Worm (Caenorhabditis elegans) whole organism, late embryonic: ENCODE data around the gene rars-2.

Experiments
- K02D7.2 ChIP-seq: sonication (generic microtip); optimal IDR thresholded peaks from 2 replicates; lab custom pipeline; 2017; ENCODE audit warnings: mild to moderate bottlenecking, missing genetic modification characterization, missing compliant biosample characterization
- T23F11.4 ChIP-seq: fragments of 200-800 bp; sonication (Bioruptor generic); optimal IDR thresholded peaks from 2 replicates; lab custom pipeline; 2018; ENCODE audit warnings: mild to moderate bottlenecking, missing genetic modification characterization, missing compliant biosample characterization
- Y22D7AL.16 ChIP-seq: sonication (generic microtip); optimal IDR thresholded peaks from 2 replicates; lab custom pipeline; 2016; ENCODE audit warnings: missing genetic modification characterization, missing compliant biosample characterization
- ahr-1 ChIP-seq: sonication (generic microtip); optimal IDR thresholded peaks from 2 replicates; lab custom pipeline; 2016; ENCODE audit warnings: missing genetic modification characterization, missing compliant biosample characterization
- ceh-14 ChIP-seq: sonication (generic microtip); optimal IDR thresholded peaks from 2 replicates; lab custom pipeline; 2016; ENCODE audit warnings: missing genotype, missing genetic modification characterization, missing compliant biosample characterization
- ceh-18 ChIP-seq: sonication (generic microtip); optimal IDR thresholded peaks from 2 replicates; lab custom pipeline; 2016; ENCODE audit warnings: missing genetic modification characterization, missing compliant biosample characterization
- ceh-19 ChIP-seq: fragments of 200-800 bp; sonication (Bioruptor generic); optimal IDR thresholded peaks from 2 replicates; lab custom pipeline; 2018; ENCODE audit warnings: mild to moderate bottlenecking, missing genetic modification characterization, missing compliant biosample characterization
- ceh-2 ChIP-seq: sonication (generic microtip); optimal IDR thresholded peaks from 2 replicates; lab custom pipeline; 2016; ENCODE audit warnings: missing genotype, missing genetic modification characterization, missing compliant biosample characterization
- ceh-30 ChIP-seq: fragments of 150-350 bp; optimal IDR thresholded peaks from 2 replicates; lab custom pipeline; 2014; ENCODE audit warnings: missing biosample characterization, missing genetic modification characterization
- ceh-31 ChIP-seq: sonication (generic microtip); optimal IDR thresholded peaks from 2 replicates; lab custom pipeline; 2016; ENCODE audit warnings: missing genetic modification characterization, missing compliant biosample characterization
- ceh-34 ChIP-seq: sonication (generic microtip); optimal IDR thresholded peaks from 2 replicates; lab custom pipeline; 2016; ENCODE audit warnings: mild to moderate bottlenecking, missing genetic modification characterization, missing compliant biosample characterization
- ceh-45 ChIP-seq: fragments of 200-800 bp; sonication (Bioruptor generic); IDR thresholded peaks from 2 replicates; pipeline ENCODE4 v1.3.6; 2022; ENCODE audit warnings: missing genetic modification reagents, missing genetic modification characterization, missing compliant biosample characterization
- ceh-48 ChIP-seq: sonication (generic microtip); optimal IDR thresholded peaks from 2 replicates; lab custom pipeline; 2016; ENCODE audit warnings: missing genetic modification characterization, inconsistent platforms, missing compliant biosample characterization
- ceh-6 ChIP-seq: fragments of 200-800 bp; sonication (Bioruptor generic); optimal IDR thresholded peaks from 2 replicates; lab custom pipeline; 2018; ENCODE audit warnings: mild to moderate bottlenecking, missing genetic modification characterization, missing compliant biosample characterization
- ceh-9 ChIP-seq: sonication (generic microtip); optimal IDR thresholded peaks from 2 replicates; lab custom pipeline; 2016; ENCODE audit warnings: mild to moderate bottlenecking, missing genetic modification characterization, inconsistent platforms, missing compliant biosample characterization
- che-1 ChIP-seq: sonication (generic microtip); optimal IDR thresholded peaks from 2 replicates; lab custom pipeline; 2016; ENCODE audit warnings: mild to moderate bottlenecking, missing genetic modification characterization, missing compliant biosample characterization
- dmd-4 ChIP-seq: sonication (generic microtip); optimal IDR thresholded peaks from 2 replicates; lab custom pipeline; 2016; ENCODE audit warnings: borderline replicate concordance, missing genetic modification characterization, missing compliant biosample characterization
- elt-2 ChIP-seq: sonication (generic microtip); optimal IDR thresholded peaks from 2 replicates; lab custom pipeline; 2016; ENCODE audit warnings: missing genetic modification reagents, missing genetic modification characterization, missing compliant biosample characterization
- elt-4 ChIP-seq: sonication (generic microtip); optimal IDR thresholded peaks from 2 replicates; lab custom pipeline; 2016; ENCODE audit warnings: missing genetic modification characterization, missing compliant biosample characterization
- eyg-1 ChIP-seq: sonication (generic microtip); optimal IDR thresholded peaks from 2 replicates; lab custom pipeline; 2016; ENCODE audit warnings: missing genotype, missing genetic modification characterization, missing compliant biosample characterization
- fax-1 ChIP-seq: sonication (generic microtip); optimal IDR thresholded peaks from 2 replicates; lab custom pipeline; 2016; ENCODE audit warnings: missing genotype, missing genetic modification characterization, missing compliant biosample characterization
- gmeb-2 ChIP-seq: sonication (generic microtip); optimal IDR thresholded peaks from 2 replicates; lab custom pipeline; 2016; ENCODE audit warnings: missing genetic modification characterization, inconsistent platforms, missing compliant biosample characterization
- hlh-8 ChIP-seq: sonication (generic microtip); optimal IDR thresholded peaks from 2 replicates; lab custom pipeline; 2016; ENCODE audit warnings: missing genotype, missing genetic modification characterization, missing compliant biosample characterization
- lim-6 ChIP-seq: sonication (generic microtip); optimal IDR thresholded peaks from 2 replicates; lab custom pipeline; 2016; ENCODE audit warnings: missing genetic modification characterization, missing compliant biosample characterization
- madf-2 ChIP-seq: sonication (generic microtip); optimal IDR thresholded peaks from 2 replicates; lab custom pipeline; 2017; ENCODE audit warnings: missing genetic modification characterization, missing compliant biosample characterization
- npax-4 ChIP-seq: sonication (generic microtip); optimal IDR thresholded peaks from 2 replicates; lab custom pipeline; 2016; ENCODE audit warnings: missing genetic modification characterization, missing compliant biosample characterization
- odd-2 ChIP-seq: sonication (generic microtip); optimal IDR thresholded peaks from 2 replicates; lab custom pipeline; 2017; ENCODE audit warnings: antibody characterized with exemption, mild to moderate bottlenecking, missing genetic modification characterization, missing compliant biosample characterization
- pat-9 ChIP-seq: fragments of 200-800 bp; sonication (Bioruptor generic); optimal IDR thresholded peaks from 2 replicates; lab custom pipeline; 2018; ENCODE audit warnings: mild to moderate bottlenecking, missing genetic modification characterization, moderate library complexity, missing compliant biosample characterization
- pax-1 ChIP-seq: fragments of 150-350 bp; optimal IDR thresholded peaks from 2 replicates; lab custom pipeline; 2014; ENCODE audit warnings: missing biosample characterization, missing genetic modification characterization
- pha-4 ChIP-seq: fragments of 150-350 bp; optimal IDR thresholded peaks from 2 replicates; lab custom pipeline; 2018; ENCODE audit warnings: missing biosample characterization, missing genetic modification reagents, missing genetic modification characterization
- pqm-1 ChIP-seq: sonication (generic microtip); optimal IDR thresholded peaks from 2 replicates; lab custom pipeline; 2016; ENCODE audit warnings: missing genetic modification characterization, missing compliant biosample characterization
- pros-1 ChIP-seq: fragments of 150-350 bp; optimal IDR thresholded peaks from 2 replicates; lab custom pipeline; 2014; ENCODE audit warnings: missing biosample characterization, missing genetic modification reagents, missing genetic modification characterization
- ref-2 ChIP-seq: sonication (generic microtip); optimal IDR thresholded peaks from 2 replicates; lab custom pipeline; 2016; ENCODE audit warnings: missing genetic modification characterization, missing compliant biosample characterization
- sdc-2 ChIP-seq: sonication (generic microtip); optimal IDR thresholded peaks from 2 replicates; lab custom pipeline; 2016; ENCODE audit warnings: missing genotype, missing genetic modification characterization, missing compliant biosample characterization
- sox-2 ChIP-seq: fragments of 200-800 bp; sonication (Bioruptor generic); IDR thresholded peaks from 2 replicates; pipeline ENCODE4 v1.3.6; 2022; ENCODE audit warnings: missing genetic modification reagents, missing genetic modification characterization, missing compliant biosample characterization
- syd-9 ChIP-seq: sonication (generic microtip); optimal IDR thresholded peaks from 2 replicates; lab custom pipeline; 2016; ENCODE audit warnings: mild to moderate bottlenecking, missing genetic modification characterization, moderate library complexity, missing compliant biosample characterization
- tbx-2 ChIP-seq: sonication (generic microtip); optimal IDR thresholded peaks from 2 replicates; lab custom pipeline; 2016; ENCODE audit warnings: missing genetic modification characterization, missing compliant biosample characterization
- tbx-7 ChIP-seq: sonication (generic microtip); optimal IDR thresholded peaks from 2 replicates; lab custom pipeline; 2016; ENCODE audit warnings: missing genotype, missing genetic modification characterization, missing compliant biosample characterization
- unc-55 ChIP-seq: sonication (generic microtip); optimal IDR thresholded peaks from 2 replicates; lab custom pipeline; 2017; ENCODE audit warnings: missing biosample characterization, missing genetic modification reagents, missing genetic modification characterization
- unc-86 ChIP-seq: sonication (generic microtip); optimal IDR thresholded peaks from 2 replicates; lab custom pipeline; 2016; ENCODE audit warnings: missing genetic modification characterization, missing compliant biosample characterization

rars-2 gene

DNA sequence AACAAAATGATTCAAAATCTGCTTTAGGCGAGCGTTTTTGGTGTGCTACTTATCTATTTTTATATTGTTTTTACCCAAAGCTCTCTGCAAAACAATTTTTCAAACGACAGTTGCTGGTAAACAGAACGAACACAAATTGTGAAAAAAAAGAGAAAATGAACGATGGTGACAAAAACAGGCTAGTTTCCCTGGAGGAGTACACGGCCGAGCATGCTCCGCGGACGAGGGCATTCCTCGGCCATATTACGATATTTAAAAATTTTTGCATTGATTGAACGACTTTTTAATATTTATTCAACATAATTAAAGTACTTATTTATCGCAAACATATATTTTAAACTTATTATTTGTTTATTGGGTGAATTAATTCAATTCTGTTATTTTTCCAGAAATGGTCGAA is 27.9 kb upstream of the rars-2 start, which contains the start of the genes tpp-2 and rbbp-5 (continued):
- TF ChIP-seq tbx-2 (tag; lab: Kevin White, UChicago) (peak; percentile 84), ceh-19 (no peak), pax-1 (no peak), ahr-1 (tag; lab: Kevin White, UChicago) (no peak), ceh-34 (tag; lab: Kevin White, UChicago) (peak; percentile 2), Y22D7AL.16 (no peak), ref-2 (peak; percentile 23), ceh-30 (tag; lab: Kevin White, UChicago) (no peak), odd-2 (tag; lab: Kevin White, UChicago) (no peak), pha-4 (no peak), tbx-7 (tag; lab: Kevin White, UChicago) (peak; percentile 65), ceh-45 (GFP tag; lab: Robert Waterston, UW) (no peak), syd-9 (tag; lab: Kevin White, UChicago) (no peak), elt-4 (tag; lab: Kevin White, UChicago) (no peak), ceh-14 (peak; percentile 30), npax-4 (tag; lab: Kevin White, UChicago) (no peak)

DNA sequence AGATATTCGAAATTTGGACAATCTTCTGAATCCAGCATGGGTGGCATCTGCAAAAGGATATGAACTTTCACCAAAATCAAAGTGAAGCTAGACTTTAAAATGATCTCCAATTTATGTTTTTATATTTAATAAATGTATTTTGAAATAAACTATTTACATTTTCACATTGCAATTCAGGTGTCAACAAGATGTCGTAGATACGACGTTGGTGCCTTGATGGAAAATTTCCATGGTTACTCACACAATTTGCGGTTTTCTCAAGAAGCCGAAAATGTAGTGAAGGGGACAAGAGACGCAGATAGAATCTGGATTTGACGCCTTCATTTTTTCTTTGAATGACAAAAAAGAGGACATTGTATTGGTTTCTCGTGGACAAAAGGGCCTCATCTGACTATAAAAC is 25.9 kb upstream of the rars-2 start, which contains the start of gene rgs-3:
TSS of gene rgs-3 (plus strand) at position 301 of the 400 bp plus-strand sequence.
- TF ChIP-seq dmd-4, result no peak
- no peak for TF ChIP-seq ceh-18 (tag; lab: Kevin White, UChicago)
- TF ChIP-seq lim-6 (tag; lab: Kevin White, UChicago), result no peak
- TF ChIP-seq ceh-2 (tag; lab: Kevin White, UChicago), result no peak
- TF ChIP-seq pat-9 (tag; lab: Kevin White, UChicago), result no peak
- TF ChIP-seq tbx-2 (tag; lab: Kevin White, UChicago), result no peak
- no peak for TF ChIP-seq ceh-9 (tag; lab: Kevin White, UChicago)
- no peak for TF ChIP-seq che-1 (tag; lab: Kevin White, UChicago)
- no peak for TF ChIP-seq T23F11.4 (GFP tag; lab: Kevin White, UChicago)
- TF ChIP-seq ceh-48 (tag; lab: Kevin White, UChicago), result no peak
- no peak for TF ChIP-seq sox-2
- TF ChIP-seq elt-2, result no peak
- no peak for TF ChIP-seq eyg-1 (tag; lab: Kevin White, UChicago)
- TF ChIP-seq unc-55 (GFP tag; lab: Kevin White, UChicago), result no peak
- TF ChIP-seq pros-1 (tag; lab: Kevin White, UChicago), result no peak
- no peak for TF ChIP-seq elt-4 (tag; lab: Kevin White, UChicago)
- no peak for TF ChIP-seq madf-2
- no peak for TF ChIP-seq gmeb-2
- TF ChIP-seq, all 69 proteins: peak for 0

DNA sequence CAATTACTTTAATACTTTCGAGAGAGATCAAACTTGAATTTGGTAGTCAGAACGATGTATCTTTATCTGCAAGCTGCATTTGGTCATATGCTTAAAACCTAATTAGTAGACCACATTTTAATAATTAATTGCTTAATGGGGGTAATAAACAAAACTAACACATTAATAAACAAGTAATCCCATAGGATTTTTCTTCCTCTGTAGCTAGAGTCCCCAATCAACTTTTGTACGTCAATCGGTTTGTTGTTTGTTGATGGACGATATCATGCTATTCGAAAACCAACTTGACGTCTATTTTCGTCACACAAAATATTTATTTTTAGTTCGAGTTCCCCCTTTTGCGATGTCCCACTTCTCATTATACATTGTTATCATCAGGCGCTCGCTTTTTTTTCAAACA is 23.9 kb upstream of the rars-2 start:
- no peak for TF ChIP-seq ceh-18 (tag; lab: Kevin White, UChicago)
- no peak for TF ChIP-seq T23F11.4 (GFP tag; lab: Kevin White, UChicago)
- TF ChIP-seq hlh-8 (tag; lab: Kevin White, UChicago), result no peak
- no peak for TF ChIP-seq ceh-6
- TF ChIP-seq pha-4, result no peak

DNA sequence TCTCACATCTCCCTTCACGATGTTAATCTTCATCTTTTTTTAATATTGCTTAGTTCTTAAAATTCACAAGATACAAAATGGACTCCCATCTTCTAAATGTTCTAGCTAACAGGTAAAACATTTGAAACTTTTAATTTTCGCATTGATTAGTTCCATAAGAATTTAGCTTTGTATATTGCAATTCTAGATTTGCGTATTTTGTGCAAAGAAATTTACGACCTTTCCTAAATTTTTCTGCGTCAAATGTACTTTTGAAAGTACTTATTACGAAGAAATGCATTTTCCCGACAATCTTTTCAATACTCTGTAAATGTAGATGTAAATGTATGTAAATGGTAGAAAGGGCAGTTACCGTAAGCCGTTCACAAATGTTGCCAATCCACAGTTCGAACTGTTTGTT is 21.4 kb upstream of the rars-2 start:
- TF ChIP-seq unc-86 (tag; lab: Kevin White, UChicago), result no peak
- no peak for TF ChIP-seq ahr-1 (tag; lab: Kevin White, UChicago)
- no peak for TF ChIP-seq ceh-31 (tag; lab: Kevin White, UChicago)
- no peak for TF ChIP-seq dmd-4
- no peak for TF ChIP-seq fax-1 (tag; lab: Kevin White, UChicago)
- TF ChIP-seq pqm-1, result no peak
- no peak for TF ChIP-seq pax-1
- no peak for TF ChIP-seq ceh-30 (tag; lab: Kevin White, UChicago)
- no peak for TF ChIP-seq K02D7.2 (tag; lab: Kevin White, UChicago)
- no peak for TF ChIP-seq pros-1 (tag; lab: Kevin White, UChicago)
- no peak for TF ChIP-seq ceh-48 (tag; lab: Kevin White, UChicago)
- no peak for TF ChIP-seq sdc-2 (tag; lab: Kevin White, UChicago)
